Fruit fly (Drosophila melanogaster): ENCODE data around the gene CG8838.

The CG8838 gene

DNA sequence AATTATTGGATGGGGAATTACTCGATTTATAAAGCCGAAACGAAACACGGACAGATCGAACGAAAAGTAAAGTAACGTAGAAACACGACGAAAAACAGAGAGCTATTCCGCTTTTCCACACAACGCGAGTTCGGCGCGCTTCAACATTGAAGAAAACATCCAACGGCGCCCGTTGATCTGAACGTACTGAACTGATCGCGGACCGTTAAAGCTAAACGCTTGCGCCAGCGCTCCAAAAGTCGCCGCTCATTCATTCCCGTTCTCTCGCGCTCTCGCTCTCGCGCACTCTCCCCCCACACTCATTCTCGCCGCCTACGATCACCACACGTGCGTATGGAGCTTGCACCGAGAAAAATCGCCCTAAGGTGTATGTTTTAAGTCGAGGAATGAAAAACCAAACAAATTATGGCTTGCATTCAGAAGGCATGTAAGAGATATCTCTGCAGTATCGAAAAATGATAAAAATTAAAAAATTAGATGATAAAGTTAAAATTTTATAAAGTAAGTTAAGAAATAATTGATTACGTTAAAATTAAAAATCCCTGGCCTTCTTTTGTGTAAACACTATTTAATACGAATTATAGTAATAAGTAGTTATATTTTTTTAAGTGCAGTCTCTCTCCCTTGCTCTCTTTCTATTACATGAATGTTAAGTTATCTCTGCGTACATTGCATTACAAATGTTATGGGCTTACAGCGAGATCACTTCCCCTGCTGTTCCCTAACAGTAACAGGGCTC lies 2.6 kb upstream of the CG8838 start, which contains the start of gene E23 (continued):
- TF ChIP-seq CG9797 (GFP tag; optimal IDR thresholded peaks at IDR 0.05): peak; percentile 56
- peak; percentile 79 for TF ChIP-seq CG4360 (GFP tag; IDR thresholded peaks at IDR 0.05)
- TF ChIP-seq HLH54F (GFP tag; optimal IDR thresholded peaks at IDR 0.05): peak; percentile 97
- peak; percentile 98 for TF ChIP-seq CG6689 (GFP tag; IDR thresholded peaks at IDR 0.05)
- TF ChIP-seq CG9932 (GFP tag; IDR thresholded peaks at IDR 0.05): peak; percentile 97
- peak; percentile 97 for TF ChIP-seq kay (GFP tag; optimal IDR thresholded peaks at IDR 0.05)
- peak; percentile 98 for TF ChIP-seq nerfin-1 (tag; optimal IDR thresholded peaks at IDR 0.05)
- peak; percentile 95 for TF ChIP-seq CG2889 (GFP tag; IDR thresholded peaks at IDR 0.05)
- TF ChIP-seq CG17568 (GFP tag; optimal IDR thresholded peaks at IDR 0.05): peak; percentile 98
- peak; percentile 98 for TF ChIP-seq trh (GFP tag; optimal IDR thresholded peaks at IDR 0.05)
- TF ChIP-seq gcm (GFP tag; optimal IDR thresholded peaks at IDR 0.05): peak; percentile 99
- TF ChIP-seq CkIIα-i1 (GFP tag; IDR thresholded peaks at IDR 0.05): 0 out of 2 replicates have a peak, but pooled peaks have one; percentile 54
- peak; percentile 99 for TF ChIP-seq tgo (GFP tag; IDR thresholded peaks at IDR 0.05)
- TF ChIP-seq vvl (GFP tag; IDR thresholded peaks at IDR 0.05): peak; percentile 98
- TF ChIP-seq Trl (optimal IDR thresholded peaks at IDR 0.05): peak; percentile 88 to 97
- TF ChIP-seq Trl (GFP tag; optimal IDR thresholded peaks at IDR 0.05): peak; percentile 94
- TF ChIP-seq Abd-B (GFP tag; optimal IDR thresholded peaks at IDR 0.05): peak; percentile 98
- peak; percentile 97 to 99 for TF ChIP-seq bsh (GFP tag; optimal IDR thresholded peaks at IDR 0.05)
- peak; percentile 91 for TF ChIP-seq Nf-YB (GFP tag; optimal IDR thresholded peaks at IDR 0.05)
- TF ChIP-seq knrl (GFP tag; IDR thresholded peaks at IDR 0.05; ENCODE audit: partially characterized antibody): no peak; the same call in 2 of the 3 replicates
- peak; percentile 9; the same call in 1 of the 3 replicates for TF ChIP-seq hb (GFP tag; IDR thresholded peaks at IDR 0.05; ENCODE audit: partially characterized antibody)
- TF ChIP-seq MTF-1 (GFP tag; optimal IDR thresholded peaks at IDR 0.05; ENCODE audit: borderline replicate concordance): peak; percentile 90
- TF ChIP-seq sens (GFP tag): peak; percentile 99
- peak; percentile 87 for TF ChIP-seq E2f2 (GFP tag; IDR thresholded peaks at IDR 0.05)
- peak; percentile 92 for TF ChIP-seq pnt (GFP tag; optimal IDR thresholded peaks at IDR 0.05)
- no peak for TF ChIP-seq HLH4C (GFP tag; IDR thresholded peaks at IDR 0.05; ENCODE audit: partially characterized antibody)
- peak; percentile 95 for TF ChIP-seq sd (tag; optimal IDR thresholded peaks at IDR 0.05)
- peak; percentile 82 for TF ChIP-seq CG17186 (GFP tag; optimal IDR thresholded peaks at IDR 0.05)
- peak; percentile 98 for TF ChIP-seq CG30431 (GFP tag; optimal IDR thresholded peaks at IDR 0.05)
- TF ChIP-seq CG10147 (GFP tag; optimal IDR thresholded peaks at IDR 0.05): peak; percentile 99
- no peak for TF ChIP-seq gfzf (GFP tag; optimal IDR thresholded peaks at IDR 0.05)
- peak; percentile 93 for TF ChIP-seq lbe (GFP tag; optimal IDR thresholded peaks at IDR 0.05)
- peak; percentile 96 for TF ChIP-seq onecut (GFP tag; IDR thresholded peaks at IDR 0.05)
- TF ChIP-seq Myb (GFP tag; optimal IDR thresholded peaks at IDR 0.05): peak; percentile 77
- TF ChIP-seq CG15011 (GFP tag; optimal IDR thresholded peaks at IDR 0.05): peak; percentile 97
- TF ChIP-seq TFAM (GFP tag; optimal IDR thresholded peaks at IDR 0.05): peak; percentile 90
- TF ChIP-seq slbo (GFP tag; IDR thresholded peaks at IDR 0.05): peak; percentile 98
- TF ChIP-seq Atf6 (GFP tag; IDR thresholded peaks at IDR 0.05): peak; percentile 99
- peak; percentile 91 for TF ChIP-seq gt (GFP tag; IDR thresholded peaks at IDR 0.05)
- TF ChIP-seq NK7.1 (GFP tag; optimal IDR thresholded peaks at IDR 0.05): peak; percentile 91
- TF ChIP-seq Aef1 (GFP tag; IDR thresholded peaks at IDR 0.05): peak; percentile 98
- peak; percentile 98 for TF ChIP-seq CG1233 (GFP tag; optimal IDR thresholded peaks at IDR 0.05)
- no peak for TF ChIP-seq hth (optimal IDR thresholded peaks at IDR 0.05)
- peak; percentile 96 for TF ChIP-seq rib (GFP tag; IDR thresholded peaks at IDR 0.05)
- TF ChIP-seq CG2712 (tag; optimal IDR thresholded peaks at IDR 0.05): peak; percentile 100
- peak; percentile 97 for TF ChIP-seq trem (tag; optimal IDR thresholded peaks at IDR 0.05)
- TF ChIP-seq Camta (GFP tag; optimal IDR thresholded peaks at IDR 0.05): peak; percentile 96
- peak; percentile 70; the same call in 1 of the 3 replicates for TF ChIP-seq mld (GFP tag; IDR thresholded peaks at IDR 0.05; ENCODE audit: partially characterized antibody)
- TF ChIP-seq CG13624 (GFP tag; optimal IDR thresholded peaks at IDR 0.05): peak; percentile 91
- peak; percentile 97 for TF ChIP-seq ase (GFP tag; IDR thresholded peaks at IDR 0.05)

Data from whole organism, embryonic.